Fruit fly (Drosophila melanogaster) whole organism, wandering third instar larva: ENCODE data around the gene CG8010.

ENCODE experiments used
- Dfd ChIP-seq: fragments of >200 bp; optimal IDR thresholded peaks from 2 replicates; lab custom pipeline; 2017; ENCODE audit warnings: missing biosample characterization, missing genetic modification characterization
- GATAd ChIP-seq: sonication (Bioruptor generic); optimal IDR thresholded peaks from 2 replicates; lab custom pipeline; 2016; ENCODE audit warnings: missing biosample characterization, missing genetic modification characterization
- HLH106 ChIP-seq: fragments of 200-800 bp; optimal IDR thresholded peaks from 3 replicates; lab custom pipeline; 2019; ENCODE audit warnings: missing biosample characterization, mild to moderate bottlenecking, missing genetic modification characterization, moderate library complexity
- Hr78 ChIP-seq: fragments of >200 bp; optimal IDR thresholded peaks from 2 replicates; lab custom pipeline; 2017; ENCODE audit warnings: missing biosample characterization, missing genetic modification characterization
- Hr83 ChIP-seq: fragments of 200-300 bp; sonication (Bioruptor generic); optimal IDR thresholded peaks from 2 replicates; lab custom pipeline; 2016; ENCODE audit warnings: missing biosample characterization, mild to moderate bottlenecking, missing genetic modification characterization, moderate library complexity; ENCODE audit not compliant: poor library complexity, severe bottlenecking
- N ChIP-seq: fragments of >200 bp; optimal IDR thresholded peaks from 2 replicates; lab custom pipeline; 2018; ENCODE audit warnings: missing biosample characterization, missing external identifiers, missing genetic modification characterization
- OdsH ChIP-seq: fragments of 200-800 bp; sonication (Bioruptor generic); optimal IDR thresholded peaks from 2 replicates; lab custom pipeline; 2016; ENCODE audit warnings: missing biosample characterization, mild to moderate bottlenecking, missing genetic modification characterization
- br ChIP-seq: fragments of 200-800 bp; sonication (Bioruptor generic); optimal IDR thresholded peaks from 2 replicates; lab custom pipeline; 2016; ENCODE audit warnings: missing biosample characterization, missing genetic modification characterization
- fru ChIP-seq: fragments of 200-800 bp; sonication (Bioruptor generic); optimal IDR thresholded peaks from 3 replicates; lab custom pipeline; 2016; ENCODE audit warnings: missing biosample characterization, mild to moderate bottlenecking, missing genetic modification characterization
- psq ChIP-seq: fragments of 200-800 bp; sonication (Bioruptor generic); optimal IDR thresholded peaks from 3 replicates; lab custom pipeline; 2017; ENCODE audit warnings: missing biosample characterization, mild to moderate bottlenecking, missing genetic modification characterization, moderate library complexity
- sv ChIP-seq: fragments of 200-800 bp; sonication (Bioruptor generic); optimal IDR thresholded peaks from 3 replicates; lab custom pipeline; 2016; ENCODE audit warnings: missing biosample characterization, missing genetic modification characterization
- usp ChIP-seq: fragments of >200 bp; optimal IDR thresholded peaks from 2 replicates; lab custom pipeline; 2017; ENCODE audit warnings: missing biosample characterization, missing genetic modification characterization
- woc ChIP-seq: sonication (Bioruptor generic); optimal IDR thresholded peaks from 2 replicates; lab custom pipeline; 2016; ENCODE audit warnings: missing biosample characterization, mild to moderate bottlenecking, missing genetic modification characterization

DNA sequence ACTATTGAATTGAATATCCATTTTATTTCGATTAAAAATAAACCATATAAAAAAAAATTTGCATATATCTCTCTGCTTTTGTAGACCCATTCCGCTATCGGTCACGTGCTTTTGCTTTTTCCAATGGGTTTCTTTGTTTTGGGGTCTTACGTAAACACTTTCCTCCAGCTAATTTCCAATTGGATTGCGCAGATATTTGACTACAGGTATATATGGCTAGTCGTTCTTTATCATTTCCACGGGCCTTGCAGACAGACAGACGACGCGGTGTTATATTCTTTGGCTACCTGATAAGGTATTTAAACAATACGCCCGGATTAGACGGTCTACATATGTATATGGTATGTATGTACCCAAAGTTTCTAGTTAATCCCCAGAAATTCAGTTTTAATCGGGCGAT lies 24.6 kb upstream of the CG8010 start:
- TF ChIP-seq Hr83 (GFP tag; lab: Kevin White, UChicago) (no peak), Dfd (GFP tag; lab: Kevin White, UChicago) (no peak), N (GFP tag; lab: Kevin White, UChicago) (no peak), OdsH (no peak), GATAd (GFP tag; lab: Kevin White, UChicago) (no peak), usp (GFP tag; lab: Kevin White, UChicago) (no peak), br (no peak), Hr78 (GFP tag; lab: Kevin White, UChicago) (no peak), sv (GFP tag; lab: Kevin White, UChicago) (no peak), woc (GFP tag; lab: Kevin White, UChicago) (no peak), HLH106 (tag; lab: Kevin White, UChicago) (no peak), fru (GFP tag; lab: Kevin White, UChicago) (no peak), psq (no peak)
